Fruit fly (Drosophila melanogaster) whole organism, embryonic: ENCODE data around the gene CG7381.

Experiments used
- CG14860 ChIP-seq: fragments of 200-800 bp; sonication (Bioruptor generic); IDR thresholded peaks from 3 replicates; pipeline ENCODE4 v1.3.6; 2022; ENCODE audit warnings: missing biosample characterization, missing genetic modification characterization; ENCODE audit not compliant: partially characterized antibody
- CG3847 ChIP-seq: fragments of 200-800 bp; sonication (Bioruptor generic); IDR thresholded peaks from 2 replicates; pipeline ENCODE4 v1.3.6; 2022; ENCODE audit warnings: missing biosample characterization, missing genetic modification characterization
- CG6175 ChIP-seq: fragments of 200-800 bp; sonication (Bioruptor generic); IDR thresholded peaks from 3 replicates; pipeline ENCODE4 v1.3.6; 2022; ENCODE audit warnings: missing biosample characterization, missing genetic modification characterization
- CG7786 ChIP-seq: fragments of 200-800 bp; sonication (Bioruptor generic); optimal IDR thresholded peaks from 2 replicates; lab custom pipeline; 2016; ENCODE audit warnings: missing biosample characterization, missing genetic modification characterization
- CTCF ChIP-seq: fragments of 200-800 bp; sonication (Bioruptor generic); optimal IDR thresholded peaks from 2 replicates; lab custom pipeline; 2017; ENCODE audit warnings: missing biosample characterization, mild to moderate bottlenecking, missing genetic modification characterization, moderate library complexity
- Dbx ChIP-seq: fragments of 200-800 bp; sonication (Bioruptor generic); IDR thresholded peaks from 3 replicates; pipeline ENCODE4 v1.3.6; 2022; ENCODE audit warnings: missing biosample characterization, missing genetic modification characterization
- Dek ChIP-seq: fragments of 200-800 bp; sonication (Bioruptor generic); optimal IDR thresholded peaks from 3 replicates; lab custom pipeline; 2019; ENCODE audit warnings: missing biosample characterization, mild to moderate bottlenecking, missing genetic modification characterization, moderate library complexity
- Elba2 ChIP-seq: fragments of 200-800 bp; sonication (Bioruptor generic); optimal IDR thresholded peaks from 3 replicates; lab custom pipeline; 2016; ENCODE audit warnings: missing biosample characterization, missing genetic modification characterization
- Myb ChIP-seq: fragments of 200-800 bp; sonication (Bioruptor generic); optimal IDR thresholded peaks from 2 replicates; lab custom pipeline; 2016; ENCODE audit warnings: missing biosample characterization, missing genetic modification characterization
- Nf-YA ChIP-seq: fragments of 200-800 bp; sonication (Bioruptor generic); IDR thresholded peaks from 2 replicates; pipeline ENCODE4 v1.3.6; 2022; ENCODE audit warnings: missing biosample characterization, missing genetic modification characterization
- gcm ChIP-seq: fragments of 200-800 bp; sonication (Bioruptor generic); optimal IDR thresholded peaks from 2 replicates; lab custom pipeline; 2019; ENCODE audit warnings: missing biosample characterization, mild to moderate bottlenecking, missing genetic modification characterization, moderate library complexity
- repo ChIP-seq: fragments of 200-800 bp; sonication (Bioruptor generic); optimal IDR thresholded peaks from 2 replicates; lab custom pipeline; 2016; ENCODE audit warnings: missing biosample characterization, missing genetic modification characterization
- shn ChIP-seq: fragments of 200-800 bp; sonication (Bioruptor generic); optimal IDR thresholded peaks from 3 replicates; lab custom pipeline; 2016; ENCODE audit warnings: missing biosample characterization, missing genetic modification characterization

DNA sequence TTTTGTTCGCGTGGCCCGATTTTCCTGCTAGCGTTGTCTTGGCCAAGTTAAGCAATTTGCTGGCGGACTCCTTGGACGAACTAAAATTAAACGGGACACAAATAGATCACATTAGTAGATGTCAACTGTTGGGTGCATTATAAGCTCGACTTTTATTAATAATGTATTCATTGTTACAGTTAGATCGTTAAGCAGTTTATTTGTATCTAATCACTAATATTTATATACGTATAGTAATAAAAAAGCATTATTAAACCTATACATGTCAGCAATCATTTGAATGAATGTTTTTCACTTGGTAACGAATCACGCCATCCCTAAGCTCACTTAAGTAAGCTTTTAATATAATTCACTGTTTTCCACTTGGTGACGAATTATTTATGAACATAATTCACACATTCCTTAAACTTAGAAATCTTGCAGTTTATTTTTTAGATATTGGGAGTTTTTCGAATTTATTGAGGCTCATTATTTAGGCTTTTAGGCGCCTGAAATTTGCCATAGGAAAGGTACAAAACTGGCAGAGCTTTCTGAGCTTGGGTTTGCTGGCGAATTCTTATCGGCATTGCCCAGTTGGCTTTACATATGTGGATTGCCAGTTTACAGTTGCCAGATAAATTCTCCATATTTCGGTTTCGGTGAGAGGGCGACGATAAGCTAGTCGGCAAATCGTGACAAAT lies at the start of gene CG7381, which contains the start of gene CG7091:
- TF ChIP-seq shn (GFP tag; lab: Kevin White, UChicago) (no peak), repo (GFP tag; lab: Kevin White, UChicago) (no peak), Nf-YA (GFP tag; lab: Robert Waterston, UW) (no peak), Elba2 (GFP tag; lab: Kevin White, UChicago) (no peak), CG14860 (GFP tag; lab: Robert Waterston, UW) (no peak), CG7786 (no peak), CG3847 (GFP tag; lab: Robert Waterston, UW) (no peak), gcm (GFP tag; lab: Kevin White, UChicago) (no peak), Myb (no peak), Dbx (GFP tag; lab: Robert Waterston, UW) (no peak), CTCF (no peak), Dek (tag; lab: Kevin White, UChicago) (no peak), CG6175 (GFP tag; lab: Robert Waterston, UW) (no peak)
